Worm (Caenorhabditis elegans) whole organism, L3 larva: ENCODE measurements around the gene frpr-4.

ENCODE experiments used
- mdl-1 ChIP-seq: fragments of 150-350 bp; optimal IDR thresholded peaks from 2 replicates; lab custom pipeline; 2014; ENCODE audit warnings: missing biosample characterization, missing genetic modification characterization
- nhr-28 ChIP-seq: fragments of 150-350 bp; optimal IDR thresholded peaks from 2 replicates; lab custom pipeline; 2014; ENCODE audit warnings: missing biosample characterization, missing genetic modification characterization
- zag-1 ChIP-seq: fragments of 150-350 bp; optimal IDR thresholded peaks from 2 replicates; lab custom pipeline; 2014; ENCODE audit warnings: missing biosample characterization, missing genetic modification characterization

- TF ChIP-seq zag-1 (tag; lab: Kevin White, UChicago) (no peak), mdl-1 (no peak), nhr-28 (tag; lab: Kevin White, UChicago) (no peak)
These were observed 19.6 kb downstream of the frpr-4 start, which contains the start of gene pho-1 for ce11 chrII:5235758-5236157.
